Fruit fly (Drosophila melanogaster) whole organism, embryonic: ENCODE measurements around the gene CG16965.

Experiments
- Adf1 ChIP-seq: fragments of 200-800 bp; sonication (Bioruptor generic); IDR thresholded peaks from 2 replicates; pipeline ENCODE4 v1.3.6; 2022; ENCODE audit warnings: missing biosample characterization, missing genetic modification characterization
- CG10147 ChIP-seq: fragments of 200-800 bp; sonication (Bioruptor generic); optimal IDR thresholded peaks from 2 replicates; lab custom pipeline; 2019; ENCODE audit warnings: missing biosample characterization, mild to moderate bottlenecking, missing genetic modification characterization, moderate library complexity
- CG10321 ChIP-seq: fragments of 200-800 bp; sonication (Bioruptor generic); IDR thresholded peaks from 2 replicates; pipeline ENCODE4 v1.3.6; 2022; ENCODE audit warnings: missing biosample characterization, missing genetic modification characterization
- CG10543 ChIP-seq: fragments of 200-800 bp; sonication (Bioruptor generic); optimal IDR thresholded peaks from 3 replicates; lab custom pipeline; 2017; ENCODE audit warnings: missing biosample characterization, mild to moderate bottlenecking, missing genetic modification characterization, moderate library complexity
- CG11695 ChIP-seq: fragments of 200-800 bp; sonication (Bioruptor generic); IDR thresholded peaks from 3 replicates; pipeline ENCODE4 v1.3.6; 2022; ENCODE audit warnings: missing biosample characterization, missing genetic modification characterization
- CG12769 ChIP-seq: fragments of 200-800 bp; sonication (Bioruptor generic); optimal IDR thresholded peaks from 2 replicates; lab custom pipeline; 2019; ENCODE audit warnings: missing biosample characterization, mild to moderate bottlenecking, missing genetic modification characterization, moderate library complexity
- CG14441 ChIP-seq: fragments of 200-800 bp; sonication (Bioruptor generic); IDR thresholded peaks from 2 replicates; pipeline ENCODE4 v1.3.6; 2022; ENCODE audit warnings: missing biosample characterization, missing genetic modification characterization
- CG17361 ChIP-seq: fragments of 200-800 bp; sonication (Bioruptor generic); IDR thresholded peaks from 3 replicates; pipeline ENCODE4 v1.3.6; 2022; ENCODE audit warnings: missing biosample characterization, missing genetic modification characterization
- CG3163 ChIP-seq: fragments of 200-800 bp; sonication (Bioruptor generic); optimal IDR thresholded peaks from 3 replicates; lab custom pipeline; 2016; ENCODE audit warnings: missing biosample characterization, missing genetic modification characterization
- CG3407 ChIP-seq: fragments of 200-800 bp; sonication (Bioruptor generic); optimal IDR thresholded peaks from 2 replicates; lab custom pipeline; 2018; ENCODE audit warnings: missing biosample characterization, mild to moderate bottlenecking, missing genetic modification characterization
- CG3847 ChIP-seq: fragments of 200-800 bp; sonication (Bioruptor generic); IDR thresholded peaks from 2 replicates; pipeline ENCODE4 v1.3.6; 2022; ENCODE audit warnings: missing biosample characterization, missing genetic modification characterization
- CG42726 ChIP-seq: fragments of 200-800 bp; sonication (Bioruptor generic); IDR thresholded peaks from 2 replicates; pipeline ENCODE4 v1.3.6; 2022; ENCODE audit warnings: missing biosample characterization, missing genetic modification characterization; ENCODE audit not compliant: partially characterized antibody
- CG4282 ChIP-seq: fragments of 200-800 bp; sonication (Bioruptor generic); optimal IDR thresholded peaks from 2 replicates; lab custom pipeline; 2016; ENCODE audit warnings: missing biosample characterization, missing genetic modification characterization
- CG7271 ChIP-seq: fragments of 200-800 bp; sonication (Bioruptor generic); optimal IDR thresholded peaks from 2 replicates; lab custom pipeline; 2018; ENCODE audit warnings: missing biosample characterization, mild to moderate bottlenecking, missing genetic modification characterization, moderate library complexity
- CG8089 ChIP-seq: fragments of 200-800 bp; sonication (Bioruptor generic); optimal IDR thresholded peaks from 3 replicates; lab custom pipeline; 2016; ENCODE audit warnings: missing biosample characterization, missing genetic modification characterization
- CG8281 ChIP-seq: fragments of 200-800 bp; sonication (Bioruptor generic); optimal IDR thresholded peaks from 2 replicates; lab custom pipeline; 2018; ENCODE audit warnings: missing biosample characterization, mild to moderate bottlenecking, missing genetic modification characterization, moderate library complexity
- CG8478 ChIP-seq: fragments of >200 bp; optimal IDR thresholded peaks from 2 replicates; lab custom pipeline; 2018
- CG9932 ChIP-seq: fragments of 200-800 bp; sonication (Bioruptor generic); IDR thresholded peaks from 2 replicates; pipeline ENCODE4 v1.3.6; 2022; ENCODE audit warnings: missing biosample characterization, missing genetic modification characterization
- E2f1 ChIP-seq: fragments of 200-800 bp; sonication (Bioruptor generic); IDR thresholded peaks from 2 replicates; pipeline ENCODE4 v1.3.6; 2022; ENCODE audit warnings: missing biosample characterization, missing genetic modification characterization
- Fer1 ChIP-seq: fragments of 200-800 bp; sonication (Bioruptor generic); optimal IDR thresholded peaks from 2 replicates; lab custom pipeline; 2017; ENCODE audit warnings: missing biosample characterization, mild to moderate bottlenecking, missing genetic modification characterization
- HHEX ChIP-seq: fragments of 200-800 bp; sonication (Bioruptor generic); optimal IDR thresholded peaks from 3 replicates; lab custom pipeline; 2017; ENCODE audit warnings: missing biosample characterization, mild to moderate bottlenecking, missing genetic modification characterization, missing genetic modification reagents
- Hr39 ChIP-seq: fragments of >200 bp; optimal IDR thresholded peaks from 2 replicates; lab custom pipeline; 2017
- Max ChIP-seq: fragments of 200-800 bp; sonication (Bioruptor generic); optimal IDR thresholded peaks from 2 replicates; lab custom pipeline; 2016; ENCODE audit warnings: missing biosample characterization, mild to moderate bottlenecking, missing genetic modification characterization
- Mrtf ChIP-seq: fragments of 200-800 bp; sonication (Bioruptor generic); IDR thresholded peaks from 3 replicates; pipeline ENCODE4 v1.3.6; 2022; ENCODE audit warnings: missing biosample characterization, missing genetic modification characterization
- Sox100B ChIP-seq: fragments of 200-800 bp; sonication (Bioruptor generic); optimal IDR thresholded peaks from 3 replicates; lab custom pipeline; 2018; ENCODE audit warnings: missing biosample characterization, mild to moderate bottlenecking, missing genetic modification characterization
- Taf1 ChIP-seq: fragments of 200-800 bp; sonication (Bioruptor generic); IDR thresholded peaks from 2 replicates; pipeline ENCODE4 v1.3.6; 2022; ENCODE audit warnings: missing biosample characterization, missing genetic modification characterization
- Trl ChIP-seq, 3 experiments: fragments of >200 bp in 2 of 3; fragments of 200-800 bp in 1 of 3; sonication (Bioruptor generic) in 1 of 3; optimal IDR thresholded peaks; 2 replicates in 1 of 3; 3 replicates in 2 of 3; lab custom pipeline; 2016 to 2017; ENCODE audit warnings: missing biosample characterization in 1 of 3, missing genetic modification characterization in 1 of 3
- YL-1 ChIP-seq: fragments of 200-800 bp; sonication (Bioruptor generic); optimal IDR thresholded peaks from 3 replicates; lab custom pipeline; 2017; ENCODE audit warnings: missing biosample characterization, mild to moderate bottlenecking, missing genetic modification characterization
- ac ChIP-seq: fragments of 200-800 bp; sonication (Bioruptor generic); optimal IDR thresholded peaks from 3 replicates; lab custom pipeline; 2017; ENCODE audit warnings: missing biosample characterization, mild to moderate bottlenecking, missing genetic modification characterization
- ap ChIP-seq: fragments of 200-800 bp; sonication (Bioruptor generic); IDR thresholded peaks from 2 replicates; pipeline ENCODE4 v1.3.6; 2022; ENCODE audit warnings: missing biosample characterization, missing genetic modification characterization
- bbx ChIP-seq: fragments of 200-800 bp; sonication (Bioruptor generic); IDR thresholded peaks from 2 replicates; pipeline ENCODE4 v1.3.6; 2022; ENCODE audit warnings: missing biosample characterization, missing genetic modification characterization; ENCODE audit not compliant: partially characterized antibody
- crol ChIP-seq: fragments of 200-800 bp; sonication (Bioruptor generic); IDR thresholded peaks from 2 replicates; pipeline ENCODE4 v1.3.6; 2022; ENCODE audit warnings: missing biosample characterization, missing genetic modification characterization
- crp ChIP-seq, 2 experiments: fragments of 200-800 bp; sonication (Bioruptor generic); optimal IDR thresholded peaks; 2 replicates in 1 of 2; 3 replicates in 1 of 2; lab custom pipeline; 2017; ENCODE audit warnings: missing biosample characterization in 2 of 2, missing genetic modification characterization in 2 of 2, mild to moderate bottlenecking in 1 of 2, moderate library complexity in 1 of 2
- da ChIP-seq: fragments of 200-800 bp; sonication (Bioruptor generic); optimal IDR thresholded peaks from 2 replicates; lab custom pipeline; 2016; ENCODE audit warnings: missing biosample characterization, missing genetic modification characterization
- dysf ChIP-seq: fragments of 200-800 bp; sonication (Bioruptor generic); IDR thresholded peaks from 3 replicates; pipeline ENCODE4 v1.3.6; 2022; ENCODE audit warnings: missing biosample characterization, missing genetic modification characterization
- gro ChIP-seq: fragments of 200-800 bp; sonication (Bioruptor generic); optimal IDR thresholded peaks from 2 replicates; lab custom pipeline; 2016; ENCODE audit warnings: missing biosample characterization, missing genetic modification characterization
- gsb ChIP-seq: fragments of 200-800 bp; sonication (Bioruptor generic); IDR thresholded peaks from 2 replicates; pipeline ENCODE4 v1.3.6; 2022; ENCODE audit warnings: missing biosample characterization, missing genetic modification characterization
- ind ChIP-seq: fragments of 200-800 bp; sonication (Bioruptor generic); optimal IDR thresholded peaks from 3 replicates; lab custom pipeline; 2016; ENCODE audit warnings: missing biosample characterization, missing genetic modification characterization
- lola ChIP-seq, 3 experiments: fragments of >200 bp in 2 of 3; fragments of 200-800 bp in 1 of 3; sonication (Bioruptor generic) in 1 of 3; optimal IDR thresholded peaks; 2 replicates each; lab custom pipeline; 2017 to 2019; ENCODE audit warnings: missing biosample characterization in 3 of 3, missing genetic modification characterization in 3 of 3, mild to moderate bottlenecking in 1 of 3, moderate library complexity in 1 of 3
- mam ChIP-seq: fragments of 200-800 bp; sonication (Bioruptor generic); optimal IDR thresholded peaks from 3 replicates; lab custom pipeline; 2016; ENCODE audit warnings: missing biosample characterization, missing genetic modification characterization
- mirr ChIP-seq: fragments of 200-800 bp; sonication (Bioruptor generic); optimal IDR thresholded peaks from 3 replicates; lab custom pipeline; 2018; ENCODE audit warnings: missing biosample characterization, mild to moderate bottlenecking, missing genetic modification characterization
- nom ChIP-seq: fragments of 200-800 bp; sonication (Bioruptor generic); optimal IDR thresholded peaks from 2 replicates; lab custom pipeline; 2017; ENCODE audit warnings: missing biosample characterization, missing genetic modification characterization, mild to moderate bottlenecking, moderate library complexity, missing genetic modification reagents
- odd ChIP-seq: fragments of 200-800 bp; sonication (Bioruptor generic); optimal IDR thresholded peaks from 2 replicates; lab custom pipeline; 2017; ENCODE audit warnings: missing biosample characterization, mild to moderate bottlenecking, missing genetic modification characterization
- pros ChIP-seq: fragments of 200-800 bp; sonication (Bioruptor generic); optimal IDR thresholded peaks from 3 replicates; lab custom pipeline; 2019; ENCODE audit warnings: missing biosample characterization, mild to moderate bottlenecking, missing genetic modification characterization, moderate library complexity
- rib ChIP-seq: fragments of 200-800 bp; sonication (Bioruptor generic); IDR thresholded peaks from 2 replicates; pipeline ENCODE4 v1.3.6; 2022; ENCODE audit warnings: missing biosample characterization, missing genetic modification characterization
- sisA ChIP-seq: fragments of 200-800 bp; sonication (Bioruptor generic); IDR thresholded peaks from 2 replicates; pipeline ENCODE4 v1.3.6; 2022; ENCODE audit warnings: missing biosample characterization, missing genetic modification characterization
- slbo ChIP-seq: fragments of 200-800 bp; sonication (Bioruptor generic); IDR thresholded peaks from 2 replicates; pipeline ENCODE4 v1.3.6; 2022; ENCODE audit warnings: missing biosample characterization, missing genetic modification characterization
- sqz ChIP-seq: fragments of 200-800 bp; sonication (Bioruptor generic); optimal IDR thresholded peaks from 3 replicates; lab custom pipeline; 2018; ENCODE audit warnings: missing biosample characterization, mild to moderate bottlenecking, missing genetic modification characterization
- unc-4 ChIP-seq: fragments of 200-800 bp; sonication (Bioruptor generic); IDR thresholded peaks from 2 replicates; pipeline ENCODE4 v1.3.6; 2022; ENCODE audit warnings: missing biosample characterization, missing genetic modification characterization; ENCODE audit not compliant: partially characterized antibody

CG16965 gene

dm6 chr2L:12013741-12014393, 32.5 kb downstream of the CG16965 start (continued):
- TF ChIP-seq sisA (GFP tag; lab: Robert Waterston, UW) (0 out of 2 replicates have a peak, but pooled peaks have one; percentile 11), pros (GFP tag; lab: Kevin White, UChicago) (no peak), crol (GFP tag; lab: Robert Waterston, UW) (peak; percentile 44; the same call in 1 of the 2 replicates), odd (GFP tag; lab: Kevin White, UChicago) (no peak), CG10147 (GFP tag; lab: Kevin White, UChicago) (no peak), CG12769 (tag; lab: Kevin White, UChicago) (no peak), lola (GFP tag; optimal IDR thresholded peaks at IDR 0.05; lab: Kevin White, UChicago) (no peak), nom (GFP tag; lab: Kevin White, UChicago) (peak; percentile 96), Hr39 (lab: Kevin White, UChicago) (peak; percentile 70), E2f1 (GFP tag; lab: Robert Waterston, UW) (no peak), CG42726 (GFP tag; lab: Robert Waterston, UW) (no peak)

DNA sequence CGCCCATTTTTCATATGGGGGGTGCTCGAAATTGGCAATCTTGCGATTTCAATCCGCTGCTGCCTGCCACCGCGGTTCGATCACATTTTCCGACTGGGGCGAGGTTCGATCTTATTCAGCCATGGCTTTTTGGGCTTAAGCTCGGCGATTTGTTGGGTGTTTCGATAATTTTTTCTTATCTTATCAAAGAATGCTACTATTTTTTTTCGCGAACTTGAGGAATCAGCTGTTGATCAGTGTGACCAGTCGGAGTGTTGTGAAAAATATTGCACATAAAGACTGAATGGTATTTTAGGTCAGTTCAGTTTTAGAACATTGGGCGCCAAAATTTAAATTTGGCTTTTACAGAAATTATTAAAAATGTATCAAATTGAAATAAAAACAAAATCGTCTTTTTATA, 39.3 kb downstream of the CG16965 start, which contains the start of gene Wdr81:
Wdr81 (minus strand) TSS at position 226 of the 400 bp plus-strand sequence.
- TF ChIP-seq CG3407 = no peak
- no peak for TF ChIP-seq slbo (GFP tag; lab: Robert Waterston, UW)
- no peak for TF ChIP-seq CG11695
- TF ChIP-seq CG10321 = 0 out of 2 replicates have a peak, but pooled peaks have one; percentile 17
- TF ChIP-seq HHEX (GFP tag; lab: Kevin White, UChicago) = no peak
- no peak for TF ChIP-seq gsb (GFP tag; lab: Robert Waterston, UW)
- no peak for TF ChIP-seq CG14441 (GFP tag; lab: Robert Waterston, UW)
- TF ChIP-seq Mrtf (GFP tag; lab: Robert Waterston, UW) = no peak
- TF ChIP-seq unc-4 = no peak; the same call in 1 of the 2 replicates
- no peak for TF ChIP-seq Sox100B (GFP tag; lab: Kevin White, UChicago)
- TF ChIP-seq ind (GFP tag; lab: Kevin White, UChicago) = no peak
- TF ChIP-seq CG8478 (lab: Kevin White, UChicago) = no peak
- TF ChIP-seq da = no peak
- TF ChIP-seq CG8089 (GFP tag; lab: Kevin White, UChicago) = no peak
- peak; percentile 66 for TF ChIP-seq sqz (GFP tag; lab: Kevin White, UChicago)
- TF ChIP-seq Taf1 (GFP tag; lab: Robert Waterston, UW) = no peak
- no peak for TF ChIP-seq CG7271 (tag; lab: Kevin White, UChicago)
- no peak for TF ChIP-seq CG9932 (GFP tag; lab: Robert Waterston, UW)
- TF ChIP-seq ap (GFP tag; lab: Robert Waterston, UW) = no peak
- TF ChIP-seq Trl (optimal IDR thresholded peaks at IDR 0.05; lab: Kevin White, UChicago) = no peak
- TF ChIP-seq Trl (GFP tag; optimal IDR thresholded peaks at IDR 0.05; lab: Kevin White, UChicago) = no peak
- TF ChIP-seq CG3847 (GFP tag; lab: Robert Waterston, UW) = no peak
- TF ChIP-seq mam = no peak
- TF ChIP-seq YL-1 (GFP tag; lab: Kevin White, UChicago) = no peak
- peak; percentile 68 for TF ChIP-seq rib (GFP tag; lab: Robert Waterston, UW)
- no peak; the same call in 1 of the 2 replicates for TF ChIP-seq bbx (GFP tag; lab: Robert Waterston, UW)
- no peak for TF ChIP-seq CG4282 (GFP tag; lab: Kevin White, UChicago)
- TF ChIP-seq CG3163 (GFP tag; lab: Kevin White, UChicago) = no peak
- no peak for TF ChIP-seq dysf (GFP tag; lab: Robert Waterston, UW)
- TF ChIP-seq Fer1 (GFP tag; lab: Kevin White, UChicago) = no peak
- TF ChIP-seq CG17361 = no peak
- TF ChIP-seq CG10543 (GFP tag; lab: Kevin White, UChicago) = no peak
- peak; percentile 76 to 93 for TF ChIP-seq crp (GFP tag; optimal IDR thresholded peaks at IDR 0.05; lab: Kevin White, UChicago)
- TF ChIP-seq mirr (GFP tag; lab: Kevin White, UChicago) = no peak
- TF ChIP-seq CG12769 (tag; lab: Kevin White, UChicago) = no peak
- no peak for TF ChIP-seq Max (GFP tag; lab: Kevin White, UChicago)
- TF ChIP-seq Adf1 = no peak
- TF ChIP-seq CG8281 (tag; lab: Kevin White, UChicago) = no peak
- no peak for TF ChIP-seq gro
- no peak for TF ChIP-seq ac (GFP tag; lab: Kevin White, UChicago)
